Fruit fly (Drosophila melanogaster) whole organism: Measurements from ENCODE around the gene slgA.

Experiments used
- CG8478 ChIP-seq: fragments of >200 bp; optimal IDR thresholded peaks from 2 replicates; lab custom pipeline; 2018; ENCODE audit warnings: inconsistent platforms
- Dll ChIP-seq: fragments of >200 bp; optimal IDR thresholded peaks from 2 replicates; lab custom pipeline; 2017
- EcR ChIP-seq, 2 experiments: fragments of >200 bp; optimal IDR thresholded peaks; 2 replicates each; lab custom pipeline; 2017; ENCODE audit warnings: missing biosample characterization in 2 of 2, missing genetic modification characterization in 2 of 2, missing genetic modification reagents in 2 of 2
- pan ChIP-seq: fragments of >200 bp; optimal IDR thresholded peaks from 2 replicates; lab custom pipeline; 2017
- psq ChIP-seq: fragments of >200 bp; optimal IDR thresholded peaks from 2 replicates; lab custom pipeline; 2017
- usp ChIP-seq: fragments of >200 bp; optimal IDR thresholded peaks from 2 replicates; lab custom pipeline; 2017; ENCODE audit warnings: missing biosample characterization, missing genetic modification characterization, mixed read lengths

slgA gene

dm6 chrX:21373659-21374426, at the start of gene slgA:
TSS of gene slgA (plus strand) at chrX:21374002.
- TF ChIP-seq usp (GFP tag; lab: Kevin White, UChicago) (no peak), Dll (lab: Kevin White, UChicago) (no peak), pan (lab: Kevin White, UChicago) (no peak), CG8478 (no peak), EcR (GFP tag; optimal IDR thresholded peaks at IDR 0.05; lab: Kevin White, UChicago) (no peak), psq (lab: Kevin White, UChicago) (no peak)

dm6 chrX:21333135-21333534, 40.7 kb upstream of the slgA start:
- TF ChIP-seq usp (GFP tag; lab: Kevin White, UChicago), result no peak
- no peak for TF ChIP-seq EcR (GFP tag; optimal IDR thresholded peaks at IDR 0.05; lab: Kevin White, UChicago)
- no peak for TF ChIP-seq CG8478
- no peak for TF ChIP-seq psq (lab: Kevin White, UChicago)
- no peak for TF ChIP-seq Dll (lab: Kevin White, UChicago)
- TF ChIP-seq pan (lab: Kevin White, UChicago), result no peak

dm6 chrX:21334522-21335104, 39.2 kb upstream of the slgA start:
- no peak for TF ChIP-seq usp (GFP tag; lab: Kevin White, UChicago)

- TF ChIP-seq psq (lab: Kevin White, UChicago) (no peak), CG8478 (no peak), Dll (lab: Kevin White, UChicago) (no peak), pan (lab: Kevin White, UChicago) (no peak), usp (GFP tag; lab: Kevin White, UChicago) (no peak), EcR (GFP tag; optimal IDR thresholded peaks at IDR 0.05; lab: Kevin White, UChicago) (no peak)
Measured at dm6 chrX:21337057-21337456, 36.7 kb upstream of the slgA start.

- TF ChIP-seq usp (GFP tag; lab: Kevin White, UChicago) (no peak), CG8478 (no peak), pan (lab: Kevin White, UChicago) (no peak), EcR (GFP tag; optimal IDR thresholded peaks at IDR 0.05; lab: Kevin White, UChicago) (no peak), psq (lab: Kevin White, UChicago) (no peak)
Measured at dm6 chrX:21338153-21338552, 35.6 kb upstream of the slgA start.

- TF ChIP-seq psq (lab: Kevin White, UChicago) (no peak), Dll (lab: Kevin White, UChicago) (no peak), CG8478 (no peak), EcR (GFP tag; optimal IDR thresholded peaks at IDR 0.05; lab: Kevin White, UChicago) (no peak), usp (GFP tag; lab: Kevin White, UChicago) (no peak), pan (lab: Kevin White, UChicago) (no peak)
Measured at dm6 chrX:21339476-21339931, 34.3 kb upstream of the slgA start, which contains the start of the genes tty and fliI. TSS of gene tty (minus strand) at chrX:21339676. TSS of gene fliI (plus strand) at chrX:21339741.

dm6 chrX:21345036-21345500, 28.7 kb upstream of the slgA start, which contains the start of gene dod:
TSS of gene dod (plus strand) at chrX:21345358.
- no peak for TF ChIP-seq CG8478
- TF ChIP-seq EcR (GFP tag; optimal IDR thresholded peaks at IDR 0.05; lab: Kevin White, UChicago), result no peak
- no peak for TF ChIP-seq usp (GFP tag; lab: Kevin White, UChicago)
- TF ChIP-seq pan (lab: Kevin White, UChicago), result no peak
- no peak for TF ChIP-seq Dll (lab: Kevin White, UChicago)
- no peak for TF ChIP-seq psq (lab: Kevin White, UChicago)

dm6 chrX:21349800-21350309, 23.9 kb upstream of the slgA start, which contains the start of the genes peng and sol:
TSS of gene peng (minus strand) at chrX:21349843.
TSS of gene sol (plus strand) at chrX:21350280.
- TF ChIP-seq psq (lab: Kevin White, UChicago) (no peak), Dll (lab: Kevin White, UChicago) (no peak), usp (GFP tag; lab: Kevin White, UChicago) (no peak), pan (lab: Kevin White, UChicago) (no peak), CG8478 (no peak), EcR (GFP tag; optimal IDR thresholded peaks at IDR 0.05; lab: Kevin White, UChicago) (no peak)

dm6 chrX:21351210-21351824, 22.5 kb upstream of the slgA start:
- TF ChIP-seq usp (GFP tag; lab: Kevin White, UChicago), result no peak
- TF ChIP-seq CG8478, result peak; percentile 52

dm6 chrX:21353541-21353940, 20.3 kb upstream of the slgA start:
- TF ChIP-seq usp (GFP tag; lab: Kevin White, UChicago) (no peak), CG8478 (no peak), Dll (lab: Kevin White, UChicago) (no peak), pan (lab: Kevin White, UChicago) (no peak), EcR (GFP tag; optimal IDR thresholded peaks at IDR 0.05; lab: Kevin White, UChicago) (no peak), psq (lab: Kevin White, UChicago) (no peak)
